Worm (Caenorhabditis elegans): ENCODE measurements around the gene F46G11.6.

DNA sequence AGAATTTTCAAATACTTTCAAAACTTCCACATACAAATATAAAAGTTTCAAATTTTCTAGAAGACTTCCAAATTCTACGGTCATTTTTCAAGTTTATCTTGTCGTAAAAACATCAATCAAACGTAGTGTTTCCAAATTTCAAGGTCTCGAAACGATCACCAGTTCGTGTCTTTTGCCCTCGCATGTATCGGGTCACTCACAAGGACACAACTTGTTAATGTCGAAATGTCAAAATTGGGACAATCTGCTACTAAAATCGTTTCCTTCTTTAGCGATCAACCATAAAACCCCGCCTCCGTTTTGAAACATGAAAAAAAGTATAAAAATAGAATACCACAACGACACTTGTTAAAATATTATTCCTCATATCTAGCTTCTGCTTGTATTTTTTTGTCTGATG is 17.2 kb downstream of the F46G11.6 start:
- TF ChIP-seq F57A8.1 (GFP tag; optimal IDR thresholded peaks at IDR 0.05) = no peak
- TF ChIP-seq unc-62 (GFP tag; optimal IDR thresholded peaks at IDR 0.05) = no peak
- TF ChIP-seq mes-4 (tag; optimal IDR thresholded peaks at IDR 0.05) = no peak
- no peak for TF ChIP-seq efl-1 (GFP tag; optimal IDR thresholded peaks at IDR 0.05)
- no peak for TF ChIP-seq F10E7.11 (tag; optimal IDR thresholded peaks at IDR 0.05)
